Worm (Caenorhabditis elegans) whole organism, young adult: Measurements from ENCODE around the gene EGAP9.3.
A peak's percentile ranks its signal among the peaks of the same experiment; 100 is the strongest.

Source experiments
- B0261.1 ChIP-seq: sonication (generic microtip); optimal IDR thresholded peaks from 2 replicates; lab custom pipeline; 2016; ENCODE audit warnings: mild to moderate bottlenecking, missing genetic modification characterization, moderate library complexity, missing compliant biosample characterization
- C06A6.2 ChIP-seq: fragments of 200-800 bp; sonication (Bioruptor generic); conservative IDR thresholded peaks from 2 replicates; pipeline ENCODE4 v1.3.6; 2022; ENCODE audit warnings: missing genetic modification characterization, missing compliant biosample characterization
- F10E7.11 ChIP-seq: sonication (generic microtip); optimal IDR thresholded peaks from 2 replicates; lab custom pipeline; 2017; ENCODE audit warnings: mild to moderate bottlenecking, missing genetic modification characterization, moderate library complexity, missing compliant biosample characterization
- F49E8.2 ChIP-seq: sonication (generic microtip); optimal IDR thresholded peaks from 3 replicates; lab custom pipeline; 2017; ENCODE audit warnings: missing genetic modification characterization, mild to moderate bottlenecking, missing compliant biosample characterization, antibody characterized with exemption, moderate library complexity; ENCODE audit not compliant: insufficient read depth
- K11D2.4 ChIP-seq: fragments of 200-800 bp; sonication (Bioruptor generic); IDR thresholded peaks from 2 replicates; pipeline ENCODE4 v1.3.6; 2022; ENCODE audit warnings: missing genetic modification reagents, missing genetic modification characterization, missing compliant biosample characterization
- K12H6.12 ChIP-seq: fragments of 200-800 bp; sonication (Bioruptor generic); optimal IDR thresholded peaks from 2 replicates; lab custom pipeline; 2018; ENCODE audit warnings: mild to moderate bottlenecking, missing genetic modification characterization, missing compliant biosample characterization
- T07F8.4 ChIP-seq: sonication (generic microtip); optimal IDR thresholded peaks from 2 replicates; lab custom pipeline; 2016; ENCODE audit warnings: mild to moderate bottlenecking, missing genetic modification characterization, moderate library complexity, missing compliant biosample characterization
- Y56A3A.18 ChIP-seq: fragments of 200-800 bp; sonication (Bioruptor generic); IDR thresholded peaks from 2 replicates; pipeline ENCODE4 v1.3.6; 2022; ENCODE audit warnings: missing genetic modification reagents, missing genetic modification characterization, missing compliant biosample characterization
- Y67H2A.10 ChIP-seq: fragments of 200-800 bp; sonication (Bioruptor generic); conservative IDR thresholded peaks from 2 replicates; pipeline ENCODE4 v1.3.6; 2022; ENCODE audit warnings: missing genetic modification reagents, missing genetic modification characterization, missing compliant biosample characterization
- Y79H2A.3 ChIP-seq: fragments of 200-800 bp; sonication (Bioruptor generic); conservative IDR thresholded peaks from 2 replicates; pipeline ENCODE4 v1.3.6; 2022; ENCODE audit warnings: missing genetic modification reagents, missing genetic modification characterization, missing compliant biosample characterization
- aptf-2 ChIP-seq: fragments of 200-800 bp; sonication (Bioruptor generic); conservative IDR thresholded peaks from 2 replicates; pipeline ENCODE4 v1.3.6; 2022; ENCODE audit warnings: missing genetic modification reagents, missing genetic modification characterization, missing compliant biosample characterization
- athp-1 ChIP-seq: sonication (generic microtip); optimal IDR thresholded peaks from 2 replicates; lab custom pipeline; 2017; ENCODE audit warnings: mild to moderate bottlenecking, missing genetic modification characterization, missing compliant biosample characterization
- attf-6 ChIP-seq: fragments of 200-800 bp; sonication (Bioruptor generic); IDR thresholded peaks from 2 replicates; pipeline ENCODE4 v1.3.6; 2022; ENCODE audit warnings: missing genetic modification reagents, missing genetic modification characterization, missing compliant biosample characterization
- ccch-3 ChIP-seq: fragments of 200-800 bp; sonication (Bioruptor generic); optimal IDR thresholded peaks from 2 replicates; lab custom pipeline; 2018; ENCODE audit warnings: mild to moderate bottlenecking, missing genetic modification characterization, missing compliant biosample characterization
- cebp-1 ChIP-seq, 2 experiments: fragments of 200-800 bp in 1 of 2; sonication (Bioruptor generic) in 1 of 2; sonication (generic microtip) in 1 of 2; IDR thresholded peaks in 1 of 2; optimal IDR thresholded peaks in 1 of 2; 2 replicates each; pipeline versions ENCODE4 v1.3.6 to Lab custom; 2017 to 2022; ENCODE audit warnings: missing compliant biosample characterization in 2 of 2, missing genetic modification characterization in 2 of 2, mild to moderate bottlenecking in 1 of 2, missing genetic modification reagents in 1 of 2, moderate library complexity in 1 of 2
- cebp-2 ChIP-seq: fragments of 200-800 bp; sonication (Bioruptor generic); IDR thresholded peaks from 2 replicates; pipeline ENCODE4 v1.3.6; 2022; ENCODE audit warnings: missing genetic modification characterization, missing compliant biosample characterization
- ceh-100 ChIP-seq: fragments of 200-800 bp; sonication (Bioruptor generic); IDR thresholded peaks from 2 replicates; pipeline ENCODE4 v1.3.6; 2022; ENCODE audit warnings: missing genetic modification reagents, missing genetic modification characterization, missing compliant biosample characterization
- ceh-58 ChIP-seq: fragments of 200-800 bp; sonication (Bioruptor generic); IDR thresholded peaks from 2 replicates; pipeline ENCODE4 v1.3.6; 2022; ENCODE audit warnings: missing genetic modification characterization, missing compliant biosample characterization
- ceh-79 ChIP-seq: sonication (generic microtip); optimal IDR thresholded peaks from 2 replicates; lab custom pipeline; 2017; ENCODE audit warnings: mild to moderate bottlenecking, missing genetic modification characterization, missing compliant biosample characterization
- ceh-91 ChIP-seq: fragments of 200-800 bp; sonication (Bioruptor generic); IDR thresholded peaks from 2 replicates; pipeline ENCODE4 v1.3.6; 2022; ENCODE audit warnings: missing genetic modification reagents, missing genetic modification characterization, missing compliant biosample characterization
- dox-1 ChIP-seq: fragments of 200-800 bp; sonication (Bioruptor generic); IDR thresholded peaks from 2 replicates; pipeline ENCODE4 v1.3.6; 2022; ENCODE audit warnings: missing genetic modification reagents, missing genetic modification characterization, missing compliant biosample characterization
- dpff-1 ChIP-seq: sonication (generic microtip); optimal IDR thresholded peaks from 2 replicates; lab custom pipeline; 2017; ENCODE audit warnings: mild to moderate bottlenecking, missing genetic modification characterization, missing compliant biosample characterization
- dpl-1 ChIP-seq: fragments of 150-350 bp; optimal IDR thresholded peaks from 2 replicates; lab custom pipeline; 2014; ENCODE audit warnings: missing biosample characterization, missing genetic modification reagents, missing genetic modification characterization
- ets-4 ChIP-seq: fragments of 200-800 bp; sonication (Bioruptor generic); optimal IDR thresholded peaks from 2 replicates; lab custom pipeline; 2018; ENCODE audit warnings: mild to moderate bottlenecking, missing genetic modification characterization, missing compliant biosample characterization
- fkh-3 ChIP-seq: sonication (generic microtip); optimal IDR thresholded peaks from 2 replicates; lab custom pipeline; 2016; ENCODE audit warnings: mild to moderate bottlenecking, missing genetic modification characterization, missing compliant biosample characterization
- hlh-26 ChIP-seq: fragments of 200-800 bp; sonication (Bioruptor generic); conservative IDR thresholded peaks from 2 replicates; pipeline ENCODE4 v1.3.6; 2022; ENCODE audit warnings: missing genetic modification reagents, missing genetic modification characterization, missing compliant biosample characterization
- hrde-1 ChIP-seq: sonication (generic microtip); optimal IDR thresholded peaks from 2 replicates; lab custom pipeline; 2016; ENCODE audit warnings: missing genetic modification characterization, mild to moderate bottlenecking, missing compliant biosample characterization, moderate library complexity, missing genotype, missing genetic modification reagents, borderline replicate concordance
- hsf-1 ChIP-seq: fragments of 200-800 bp; sonication (Bioruptor generic); IDR thresholded peaks from 2 replicates; pipeline ENCODE4 v1.3.6; 2022; ENCODE audit warnings: missing genetic modification reagents, missing genetic modification characterization, missing compliant biosample characterization
- lin-26 ChIP-seq: fragments of 200-800 bp; sonication (Bioruptor generic); IDR thresholded peaks from 2 replicates; pipeline ENCODE4 v1.3.6; 2022; ENCODE audit warnings: missing genetic modification reagents, missing genetic modification characterization, missing compliant biosample characterization
- lir-1 ChIP-seq: fragments of 200-800 bp; sonication (Bioruptor generic); conservative IDR thresholded peaks from 2 replicates; pipeline ENCODE4 v1.3.6; 2022; ENCODE audit warnings: missing genetic modification reagents, missing genetic modification characterization, missing compliant biosample characterization
- madf-3 ChIP-seq: fragments of 200-800 bp; sonication (Bioruptor generic); IDR thresholded peaks from 2 replicates; pipeline ENCODE4 v1.3.6; 2022; ENCODE audit warnings: missing genetic modification reagents, missing genetic modification characterization, missing compliant biosample characterization
- nhr-80 ChIP-seq: sonication (generic microtip); optimal IDR thresholded peaks from 2 replicates; lab custom pipeline; 2016; ENCODE audit warnings: missing genetic modification characterization, missing compliant biosample characterization
- nhr-90 ChIP-seq: sonication (generic microtip); optimal IDR thresholded peaks from 2 replicates; lab custom pipeline; 2016; ENCODE audit warnings: missing genotype, mild to moderate bottlenecking, missing genetic modification characterization, missing compliant biosample characterization
- rcor-1 ChIP-seq: fragments of 200-800 bp; sonication (Bioruptor generic); IDR thresholded peaks from 2 replicates; pipeline ENCODE4 v1.3.6; 2022; ENCODE audit warnings: missing genetic modification reagents, missing genetic modification characterization, missing compliant biosample characterization
- rec-8 ChIP-seq, 2 experiments: sonication (generic microtip); optimal IDR thresholded peaks; 2 replicates each; lab custom pipeline; 2016; ENCODE audit warnings: mild to moderate bottlenecking in 2 of 2, missing genetic modification characterization in 2 of 2, missing genetic modification reagents in 2 of 2, missing genotype in 2 of 2, missing biosample characterization in 1 of 2, missing compliant biosample characterization in 1 of 2, moderate library complexity in 1 of 2
- sea-2 ChIP-seq: fragments of 200-800 bp; sonication (Bioruptor generic); IDR thresholded peaks from 2 replicates; pipeline ENCODE4 v1.3.6; 2022; ENCODE audit warnings: missing genetic modification characterization, missing compliant biosample characterization
- snpc-1.1 ChIP-seq: sonication (generic microtip); optimal IDR thresholded peaks from 2 replicates; lab custom pipeline; 2017; ENCODE audit warnings: missing genetic modification characterization, mild to moderate bottlenecking, missing compliant biosample characterization, antibody characterized with exemption, moderate library complexity, missing genotype, missing genetic modification reagents; ENCODE audit not compliant: insufficient read depth
- snpc-1.3 ChIP-seq: sonication (generic microtip); optimal IDR thresholded peaks from 2 replicates; lab custom pipeline; 2017; ENCODE audit warnings: missing genetic modification characterization, mild to moderate bottlenecking, missing compliant biosample characterization, antibody characterized with exemption, moderate library complexity, missing genotype, missing genetic modification reagents; ENCODE audit not compliant: insufficient read depth
- snpc-4 ChIP-seq, 5 experiments: fragments of 150-350 bp in 1 of 5; sonication (generic microtip) in 4 of 5; optimal IDR thresholded peaks; 2 replicates each; lab custom pipeline; 2014 to 2018; ENCODE audit warnings: missing genetic modification characterization in 5 of 5, missing biosample characterization in 3 of 5, antibody characterized with exemption in 2 of 5, mild to moderate bottlenecking in 2 of 5, missing compliant biosample characterization in 2 of 5, missing genotype in 2 of 5, moderate library complexity in 2 of 5, missing genetic modification reagents in 1 of 5
- tbx-9 ChIP-seq: sonication (generic microtip); optimal IDR thresholded peaks from 2 replicates; lab custom pipeline; 2016; ENCODE audit warnings: borderline replicate concordance, missing genetic modification characterization, inconsistent platforms, missing compliant biosample characterization
- unc-130 ChIP-seq: sonication (generic microtip); optimal IDR thresholded peaks from 2 replicates; lab custom pipeline; 2016; ENCODE audit warnings: missing genetic modification reagents, missing genetic modification characterization, missing compliant biosample characterization
- zfh-2 ChIP-seq: fragments of 200-800 bp; sonication (Bioruptor generic); conservative IDR thresholded peaks from 2 replicates; pipeline ENCODE4 v1.3.6; 2022; ENCODE audit warnings: missing genetic modification reagents, missing genetic modification characterization, missing compliant biosample characterization
- ztf-22 ChIP-seq: fragments of 200-800 bp; sonication (Bioruptor generic); optimal IDR thresholded peaks from 2 replicates; lab custom pipeline; 2018; ENCODE audit warnings: mild to moderate bottlenecking, missing genetic modification characterization, moderate library complexity, missing compliant biosample characterization
- ztf-3 ChIP-seq: fragments of 200-800 bp; sonication (Bioruptor generic); optimal IDR thresholded peaks from 2 replicates; lab custom pipeline; 2018; ENCODE audit warnings: mild to moderate bottlenecking, missing genetic modification characterization, missing compliant biosample characterization

The EGAP9.3 gene

DNA sequence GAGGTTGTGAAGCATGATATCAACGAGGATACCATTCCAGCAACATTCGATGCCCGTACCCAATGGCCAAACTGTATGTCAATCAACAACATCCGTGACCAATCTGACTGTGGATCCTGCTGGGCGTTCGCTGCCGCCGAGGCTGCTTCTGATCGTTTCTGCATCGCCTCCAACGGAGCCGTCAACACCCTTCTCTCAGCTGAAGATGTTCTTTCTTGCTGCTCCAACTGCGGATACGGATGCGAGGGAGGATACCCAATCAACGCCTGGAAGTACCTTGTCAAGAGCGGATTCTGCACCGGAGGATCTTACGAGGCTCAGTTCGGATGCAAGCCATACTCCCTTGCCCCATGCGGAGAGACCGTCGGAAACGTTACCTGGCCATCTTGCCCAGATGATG is 35.0 kb upstream of the EGAP9.3 start:
- TF ChIP-seq cebp-2 (GFP tag; lab: Robert Waterston, UW) (0 out of 2 replicates have a peak, but pooled peaks have one; percentile 53), K12H6.12 (tag; lab: Kevin White, UChicago) (no peak)

DNA sequence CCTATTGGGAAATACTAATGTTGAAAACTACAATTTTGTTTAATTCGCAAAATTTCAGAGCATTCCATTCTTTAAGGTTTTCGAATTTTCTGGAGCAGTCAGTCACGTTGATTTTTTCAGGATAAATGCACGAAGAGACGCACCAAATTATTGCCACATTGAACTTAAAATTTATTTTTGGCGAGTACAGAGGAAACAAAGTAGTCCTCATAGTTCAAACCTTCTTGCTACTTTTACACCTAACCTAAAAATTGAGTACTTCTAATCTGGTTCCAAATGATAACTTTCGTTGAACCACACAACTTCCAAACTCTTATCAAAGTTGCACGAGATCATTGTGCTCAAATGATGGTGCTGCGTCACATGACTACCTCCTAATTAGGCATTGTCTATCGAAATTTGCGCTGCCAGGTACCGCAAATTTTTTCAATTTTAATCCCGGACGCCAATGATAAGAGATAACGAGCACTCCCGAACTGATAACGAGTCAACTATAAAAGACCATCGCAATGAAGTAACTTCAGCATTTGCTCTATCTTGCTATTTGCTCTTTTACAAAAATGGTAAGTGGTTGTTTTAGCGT is 34.3 kb upstream of the EGAP9.3 start, which contains the start of gene cpr-4:
Gene cpr-4, plus strand, starts transcription at position 523 of the 583 bp plus-strand sequence.
- TF ChIP-seq lin-26 (GFP tag; lab: Robert Waterston, UW), result no peak
- no peak for TF ChIP-seq Y56A3A.18 (GFP tag; lab: Robert Waterston, UW)
- TF ChIP-seq sea-2 (GFP tag; lab: Robert Waterston, UW), result no peak
- TF ChIP-seq ceh-58, result no peak
- no peak for TF ChIP-seq fkh-3 (tag; lab: Kevin White, UChicago)
- TF ChIP-seq ztf-22 (GFP tag; lab: Kevin White, UChicago), result peak; percentile 73
- no peak for TF ChIP-seq snpc-1.3 (tag; lab: Kevin White, UChicago)
- TF ChIP-seq attf-6, result no peak
- no peak for TF ChIP-seq aptf-2 (GFP tag; lab: Robert Waterston, UW)
- TF ChIP-seq dox-1 (GFP tag; lab: Robert Waterston, UW), result no peak
- no peak for TF ChIP-seq K12H6.12 (tag; lab: Kevin White, UChicago)
- no peak for TF ChIP-seq zfh-2
- no peak for TF ChIP-seq hsf-1 (GFP tag; lab: Robert Waterston, UW)
- TF ChIP-seq ztf-3, result no peak
- no peak for TF ChIP-seq C06A6.2
- TF ChIP-seq B0261.1 (tag; lab: Kevin White, UChicago), result no peak
- TF ChIP-seq dpff-1 (tag; lab: Kevin White, UChicago), result no peak
- no peak for TF ChIP-seq ceh-79 (tag; lab: Kevin White, UChicago)
- no peak for TF ChIP-seq madf-3 (GFP tag; lab: Robert Waterston, UW)
- no peak for TF ChIP-seq cebp-2 (GFP tag; lab: Robert Waterston, UW)
- no peak for TF ChIP-seq ccch-3 (GFP tag; lab: Kevin White, UChicago)
- TF ChIP-seq rcor-1 (GFP tag; lab: Robert Waterston, UW), result no peak
- no peak for TF ChIP-seq tbx-9 (tag; lab: Kevin White, UChicago)
- peak; percentile 73 for TF ChIP-seq ets-4 (GFP tag; lab: Kevin White, UChicago)
- TF ChIP-seq F49E8.2 (tag; lab: Kevin White, UChicago), result no peak
- no peak for TF ChIP-seq hlh-26 (GFP tag; lab: Robert Waterston, UW)
- TF ChIP-seq T07F8.4 (tag; lab: Kevin White, UChicago), result no peak
- TF ChIP-seq rec-8 (tag; optimal IDR thresholded peaks at IDR 0.05; lab: Kevin White, UChicago), result no peak
- no peak for TF ChIP-seq Y79H2A.3 (GFP tag; lab: Robert Waterston, UW)
- TF ChIP-seq Y67H2A.10 (GFP tag; lab: Robert Waterston, UW), result no peak
- TF ChIP-seq cebp-1 (GFP tag; IDR thresholded peaks at IDR 0.05; lab: Robert Waterston, UW), result no peak
- peak; percentile 57 for TF ChIP-seq cebp-1 (tag; optimal IDR thresholded peaks at IDR 0.05; lab: Kevin White, UChicago)
- TF ChIP-seq snpc-1.1 (tag; lab: Kevin White, UChicago), result no peak
- no peak for TF ChIP-seq hrde-1 (tag; lab: Kevin White, UChicago)
- TF ChIP-seq ceh-91 (GFP tag; lab: Robert Waterston, UW), result no peak
- no peak for TF ChIP-seq dpl-1 (GFP tag; lab: Kevin White, UChicago)
- no peak for TF ChIP-seq F10E7.11 (tag; lab: Kevin White, UChicago)
- TF ChIP-seq ceh-100 (GFP tag; lab: Robert Waterston, UW), result no peak
- TF ChIP-seq K11D2.4 (GFP tag; lab: Robert Waterston, UW), result no peak
- TF ChIP-seq nhr-90, result peak; percentile 12
- no peak for TF ChIP-seq athp-1
- TF ChIP-seq lir-1 (GFP tag; lab: Robert Waterston, UW), result no peak
- no peak for TF ChIP-seq unc-130 (GFP tag; lab: Kevin White, UChicago)
- peak; percentile 99 for TF ChIP-seq nhr-80
- TF ChIP-seq snpc-4 (GFP tag; optimal IDR thresholded peaks at IDR 0.05; lab: Kevin White, UChicago), result no peak
- no peak for TF ChIP-seq snpc-4 (tag; optimal IDR thresholded peaks at IDR 0.05; lab: Kevin White, UChicago)
